Worm (Caenorhabditis elegans): ENCODE data around the gene C40A11.6.

DNA sequence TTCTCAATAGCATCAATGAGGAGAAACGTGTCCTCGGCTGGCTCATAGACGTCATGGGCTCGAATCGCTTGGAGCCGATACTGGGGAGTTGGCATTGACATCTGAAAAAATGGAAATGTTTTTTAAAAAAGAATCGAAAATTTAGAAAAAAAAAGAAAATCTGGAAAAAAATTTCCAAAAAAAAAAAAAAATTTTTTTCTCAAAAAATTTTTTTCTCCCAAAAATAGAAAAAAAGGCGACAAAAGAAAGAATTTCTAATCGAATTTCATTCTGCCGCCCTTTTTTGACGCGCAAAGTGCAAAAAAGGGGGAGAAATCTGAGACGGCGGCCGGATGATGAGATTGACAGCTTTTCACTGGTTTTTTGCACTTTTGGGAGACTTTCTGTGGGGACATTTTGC, 43.9 kb upstream of the C40A11.6 start, which contains the start of gene mtq-2:
- no peak for TF ChIP-seq C34F6.9 (tag; optimal IDR thresholded peaks at IDR 0.05)
- no peak for TF ChIP-seq blmp-1 (tag; optimal IDR thresholded peaks at IDR 0.05; ENCODE audit: insufficient read depth)
- TF ChIP-seq F13H6.1 (tag; optimal IDR thresholded peaks at IDR 0.05): no peak
- TF ChIP-seq ztf-4 (tag; optimal IDR thresholded peaks at IDR 0.05): no peak
- TF ChIP-seq elt-3 (tag; optimal IDR thresholded peaks at IDR 0.05): no peak
- no peak for TF ChIP-seq nhr-11 (tag; optimal IDR thresholded peaks at IDR 0.05)

Measured in whole organism, L2 larva.